Worm (Caenorhabditis elegans): Measurements from ENCODE around the gene wrn-1.

DNA sequence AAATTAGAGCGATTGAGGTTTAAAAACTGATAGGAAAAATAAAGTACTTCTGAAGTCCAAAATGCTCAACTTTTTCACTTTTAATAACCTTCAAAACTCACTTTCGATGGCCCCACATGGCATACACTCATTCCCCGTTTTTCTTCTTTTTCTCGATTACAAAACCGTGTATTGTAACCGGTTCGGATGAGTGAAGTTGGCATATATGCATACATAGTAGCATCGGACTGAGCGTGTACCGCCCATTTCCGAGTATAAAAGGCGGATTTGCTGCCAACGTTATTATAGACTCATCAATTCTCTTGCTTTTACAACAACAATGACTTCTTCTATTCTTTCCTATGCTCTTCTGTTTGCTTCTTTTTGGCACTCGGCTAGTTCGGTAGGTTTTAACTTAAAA, 28.0 kb downstream of the wrn-1 start, which contains the start of gene C56C10.4:
- TF ChIP-seq him-1 (tag; optimal IDR thresholded peaks at IDR 0.05): no peak
- TF ChIP-seq dao-5 (tag; optimal IDR thresholded peaks at IDR 0.05): no peak
- TF ChIP-seq W03F9.2 (tag; optimal IDR thresholded peaks at IDR 0.05): no peak
